Worm (Caenorhabditis elegans) whole organism, early embryonic: ENCODE measurements around the gene Y42H9AR.1.

Experiments used
- B0310.2 ChIP-seq: sonication (generic microtip); optimal IDR thresholded peaks from 2 replicates; lab custom pipeline; 2016; ENCODE audit warnings: mild to moderate bottlenecking, missing genetic modification characterization, missing compliant biosample characterization
- F13C5.2 ChIP-seq: sonication (generic microtip); optimal IDR thresholded peaks from 2 replicates; lab custom pipeline; 2017; ENCODE audit warnings: mild to moderate bottlenecking, missing genetic modification characterization, inconsistent platforms, missing compliant biosample characterization
- aly-1 ChIP-seq: sonication (generic microtip); optimal IDR thresholded peaks from 2 replicates; lab custom pipeline; 2016; ENCODE audit warnings: missing genetic modification characterization, missing compliant biosample characterization
- ama-1 ChIP-seq: fragments of 150-350 bp; optimal IDR thresholded peaks from 2 replicates; lab custom pipeline; 2014
- ceh-13 ChIP-seq: fragments of 200-800 bp; sonication (Bioruptor generic); optimal IDR thresholded peaks from 2 replicates; lab custom pipeline; 2018; ENCODE audit warnings: mild to moderate bottlenecking, missing genetic modification characterization, missing compliant biosample characterization
- ceh-36 ChIP-seq: sonication (generic microtip); optimal IDR thresholded peaks from 2 replicates; lab custom pipeline; 2016; ENCODE audit warnings: missing genetic modification characterization, inconsistent platforms, missing compliant biosample characterization
- ets-7 ChIP-seq: sonication (generic microtip); optimal IDR thresholded peaks from 2 replicates; lab custom pipeline; 2016; ENCODE audit warnings: missing genotype, missing genetic modification characterization, missing compliant biosample characterization
- flt-1 ChIP-seq: fragments of 200-800 bp; sonication (Bioruptor generic); IDR thresholded peaks from 2 replicates; pipeline ENCODE4 v1.3.6; 2022; ENCODE audit warnings: missing genetic modification characterization, missing compliant biosample characterization
- hmbx-1 ChIP-seq: sonication (generic microtip); optimal IDR thresholded peaks from 2 replicates; lab custom pipeline; 2016; ENCODE audit warnings: mild to moderate bottlenecking, missing genetic modification characterization, missing compliant biosample characterization
- hmg-4 ChIP-seq: fragments of 200-800 bp; sonication (Bioruptor generic); optimal IDR thresholded peaks from 2 replicates; lab custom pipeline; 2018; ENCODE audit warnings: mild to moderate bottlenecking, missing genetic modification characterization, missing compliant biosample characterization
- hnd-1 ChIP-seq: sonication (generic microtip); optimal IDR thresholded peaks from 2 replicates; lab custom pipeline; 2016; ENCODE audit warnings: missing genetic modification characterization, missing compliant biosample characterization
- pes-1 ChIP-seq: fragments of 200-800 bp; sonication (Bioruptor generic); IDR thresholded peaks from 2 replicates; pipeline ENCODE4 v1.3.6; 2022; ENCODE audit warnings: missing genetic modification reagents, missing genetic modification characterization, missing compliant biosample characterization
- scrt-1 ChIP-seq: fragments of 200-800 bp; sonication (Bioruptor generic); IDR thresholded peaks from 2 replicates; pipeline ENCODE4 v1.3.6; 2022; ENCODE audit warnings: missing genetic modification characterization, missing compliant biosample characterization
- sea-1 ChIP-seq: fragments of 200-800 bp; sonication (Bioruptor generic); conservative IDR thresholded peaks from 2 replicates; pipeline ENCODE4 v1.3.6; 2022; ENCODE audit warnings: missing genetic modification characterization, missing compliant biosample characterization
- tbx-11 ChIP-seq: fragments of 200-800 bp; sonication (Bioruptor generic); IDR thresholded peaks from 2 replicates; pipeline ENCODE4 v1.3.6; 2022; ENCODE audit warnings: missing genetic modification characterization, missing compliant biosample characterization
- tbx-37 ChIP-seq: fragments of 200-800 bp; sonication (Bioruptor generic); conservative IDR thresholded peaks from 2 replicates; pipeline ENCODE4 v1.3.6; 2022; ENCODE audit warnings: missing genetic modification reagents, missing genetic modification characterization, missing compliant biosample characterization
- tra-4 ChIP-seq: sonication (generic microtip); optimal IDR thresholded peaks from 2 replicates; lab custom pipeline; 2017; ENCODE audit warnings: missing genetic modification characterization, missing compliant biosample characterization

Gene Y42H9AR.1

DNA sequence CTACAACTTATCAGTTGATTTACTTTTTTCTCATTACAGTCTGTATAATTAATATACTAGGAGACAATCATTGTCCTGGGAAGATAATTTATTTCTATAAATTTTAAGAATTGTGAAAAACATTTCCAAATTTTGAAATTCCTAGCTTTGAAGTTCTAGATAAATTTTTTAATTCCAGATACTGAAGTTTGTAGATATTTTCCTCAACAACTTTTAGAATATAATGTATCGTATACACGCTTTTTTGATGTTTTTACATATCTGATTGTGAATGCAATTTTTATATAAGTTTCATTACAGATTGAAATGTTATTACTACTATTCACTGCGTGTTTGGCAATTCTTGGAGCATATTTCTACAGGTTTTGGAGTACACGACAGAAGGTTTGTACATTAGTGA, 39.0 kb downstream of the Y42H9AR.1 start, which contains the start of gene faah-2:
Gene faah-2 (plus strand): TSS at position 301 of the 400 bp plus-strand sequence.
- TF ChIP-seq F13C5.2 (tag; lab: Kevin White, UChicago) = no peak
- TF ChIP-seq B0310.2 (tag; lab: Kevin White, UChicago) = no peak
- no peak for TF ChIP-seq ceh-13
- no peak for TF ChIP-seq tbx-11 (GFP tag; lab: Robert Waterston, UW)
- TF ChIP-seq hnd-1 (tag; lab: Kevin White, UChicago) = no peak
- TF ChIP-seq ama-1 = no peak
- no peak for TF ChIP-seq tbx-37 (GFP tag; lab: Robert Waterston, UW)
- no peak for TF ChIP-seq sea-1
- TF ChIP-seq ceh-36 = no peak
- no peak for TF ChIP-seq hmbx-1 (tag; lab: Kevin White, UChicago)
- no peak for TF ChIP-seq aly-1
- TF ChIP-seq pes-1 (GFP tag; lab: Robert Waterston, UW) = no peak
- no peak for TF ChIP-seq flt-1 (GFP tag; lab: Robert Waterston, UW)
- no peak for TF ChIP-seq scrt-1 (GFP tag; lab: Robert Waterston, UW)
- TF ChIP-seq tra-4 (tag; lab: Kevin White, UChicago) = no peak
- TF ChIP-seq hmg-4 (GFP tag; lab: Kevin White, UChicago) = no peak
- no peak for TF ChIP-seq ets-7 (tag; lab: Kevin White, UChicago)

DNA sequence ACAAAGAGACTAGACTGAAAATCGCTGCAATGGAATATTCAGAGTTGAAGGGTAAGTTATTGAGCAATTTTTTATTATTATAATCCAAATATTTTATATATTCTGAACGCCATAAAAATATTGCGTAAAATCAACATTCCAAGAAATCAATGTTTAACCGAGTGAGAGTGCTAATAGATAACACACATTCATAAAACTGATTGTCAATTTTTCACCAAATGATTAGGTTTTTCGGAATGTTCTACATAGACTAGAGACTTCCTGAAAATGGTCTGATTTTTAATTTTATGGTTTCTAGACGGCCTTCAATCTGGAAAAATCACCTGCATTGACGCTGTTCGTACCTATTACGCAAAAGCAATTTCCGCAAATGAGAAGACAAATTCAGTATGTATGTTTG, 39.5 kb downstream of the Y42H9AR.1 start:
- TF ChIP-seq hmbx-1 (tag; lab: Kevin White, UChicago) (no peak), ama-1 (no peak), tbx-11 (GFP tag; lab: Robert Waterston, UW) (no peak), pes-1 (GFP tag; lab: Robert Waterston, UW) (no peak), F13C5.2 (tag; lab: Kevin White, UChicago) (no peak), ets-7 (tag; lab: Kevin White, UChicago) (no peak), aly-1 (no peak), scrt-1 (GFP tag; lab: Robert Waterston, UW) (no peak), hmg-4 (GFP tag; lab: Kevin White, UChicago) (no peak), sea-1 (no peak)

DNA sequence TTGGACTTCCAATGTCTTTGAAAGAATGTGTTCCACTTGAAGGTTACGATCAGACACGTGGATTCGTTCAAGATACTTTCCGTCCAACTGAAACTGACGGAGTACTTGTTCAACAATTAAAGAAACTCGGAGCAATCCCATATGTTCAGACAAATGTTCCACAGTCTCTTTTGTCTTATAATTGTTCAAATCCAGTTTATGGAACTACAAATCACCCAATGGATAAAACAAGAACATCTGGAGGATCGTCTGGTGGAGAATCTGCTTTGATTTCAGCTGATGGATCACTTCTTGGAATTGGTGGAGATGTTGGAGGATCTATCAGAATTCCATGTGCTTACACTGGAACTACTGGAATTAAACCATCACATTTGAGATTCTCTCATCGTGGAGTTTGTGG, 40.0 kb downstream of the Y42H9AR.1 start:
- TF ChIP-seq sea-1 = no peak
- no peak for TF ChIP-seq B0310.2 (tag; lab: Kevin White, UChicago)
- no peak for TF ChIP-seq tbx-37 (GFP tag; lab: Robert Waterston, UW)
- no peak for TF ChIP-seq tbx-11 (GFP tag; lab: Robert Waterston, UW)
- TF ChIP-seq F13C5.2 (tag; lab: Kevin White, UChicago) = no peak
- no peak for TF ChIP-seq ama-1
- no peak for TF ChIP-seq tra-4 (tag; lab: Kevin White, UChicago)
- TF ChIP-seq ceh-36 = no peak
- TF ChIP-seq ceh-13 = no peak
- TF ChIP-seq ets-7 (tag; lab: Kevin White, UChicago) = no peak
- no peak for TF ChIP-seq pes-1 (GFP tag; lab: Robert Waterston, UW)
- TF ChIP-seq aly-1 = no peak
- no peak for TF ChIP-seq scrt-1 (GFP tag; lab: Robert Waterston, UW)
- no peak for TF ChIP-seq hnd-1 (tag; lab: Kevin White, UChicago)
- no peak for TF ChIP-seq hmg-4 (GFP tag; lab: Kevin White, UChicago)

DNA sequence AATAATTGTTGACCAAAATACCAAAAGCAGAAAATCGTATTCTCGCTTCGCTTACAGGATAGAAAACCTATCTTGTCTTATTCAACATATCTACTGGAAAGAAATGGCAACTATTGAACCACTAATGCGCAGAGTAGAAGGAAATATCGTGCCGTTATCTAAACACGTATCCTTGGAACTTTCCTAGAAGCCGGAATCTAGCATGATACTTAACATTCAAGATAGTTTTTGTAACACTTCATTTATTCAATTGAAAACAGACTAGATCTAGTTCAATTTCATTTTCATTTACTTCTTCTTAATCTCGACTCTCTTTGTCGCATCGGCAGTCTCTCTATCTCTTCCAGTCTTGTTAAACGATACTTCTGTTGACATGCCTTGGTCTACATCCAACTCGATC, 41.8 kb downstream of the Y42H9AR.1 start:
- no peak for TF ChIP-seq aly-1
- TF ChIP-seq ceh-36 = no peak
- TF ChIP-seq pes-1 (GFP tag; lab: Robert Waterston, UW) = no peak
- no peak for TF ChIP-seq hmbx-1 (tag; lab: Kevin White, UChicago)
- TF ChIP-seq tbx-11 (GFP tag; lab: Robert Waterston, UW) = no peak
- no peak for TF ChIP-seq tra-4 (tag; lab: Kevin White, UChicago)
- TF ChIP-seq hmg-4 (GFP tag; lab: Kevin White, UChicago) = no peak
- TF ChIP-seq ama-1 = no peak
- no peak for TF ChIP-seq tbx-37 (GFP tag; lab: Robert Waterston, UW)
- no peak for TF ChIP-seq flt-1 (GFP tag; lab: Robert Waterston, UW)
- no peak for TF ChIP-seq sea-1
- TF ChIP-seq scrt-1 (GFP tag; lab: Robert Waterston, UW) = no peak
- TF ChIP-seq hnd-1 (tag; lab: Kevin White, UChicago) = no peak
- no peak for TF ChIP-seq F13C5.2 (tag; lab: Kevin White, UChicago)
- no peak for TF ChIP-seq ceh-13
- no peak for TF ChIP-seq ets-7 (tag; lab: Kevin White, UChicago)
- no peak for TF ChIP-seq B0310.2 (tag; lab: Kevin White, UChicago)

DNA sequence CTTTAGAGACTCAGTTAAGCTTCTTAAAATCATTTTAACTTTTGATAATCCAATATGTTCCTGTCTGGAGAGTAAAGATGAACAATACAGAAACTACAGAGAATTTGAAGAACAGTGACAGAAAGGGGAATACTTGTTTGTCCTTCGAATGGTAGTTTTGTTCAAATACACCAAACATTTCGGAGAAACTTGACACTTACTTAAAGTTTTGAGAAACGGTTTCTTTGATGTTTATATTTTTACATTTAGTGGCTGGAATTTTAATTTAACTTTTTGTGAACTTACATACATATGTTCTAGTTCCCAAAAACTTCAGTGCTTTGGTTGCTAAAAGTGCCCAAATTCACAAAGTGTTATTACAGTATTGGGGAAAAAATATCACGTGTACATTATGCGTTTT, 44.0 kb downstream of the Y42H9AR.1 start, which contains the start of gene B0218.5:
Gene B0218.5 (minus strand): TSS at position 101 of the 400 bp plus-strand sequence.
- TF ChIP-seq tra-4 (tag; lab: Kevin White, UChicago) (no peak), hmbx-1 (tag; lab: Kevin White, UChicago) (no peak), aly-1 (no peak), tbx-11 (GFP tag; lab: Robert Waterston, UW) (no peak), sea-1 (no peak), hmg-4 (GFP tag; lab: Kevin White, UChicago) (no peak), F13C5.2 (tag; lab: Kevin White, UChicago) (no peak), ceh-36 (no peak), B0310.2 (tag; lab: Kevin White, UChicago) (no peak), ama-1 (no peak), ceh-13 (no peak), ets-7 (tag; lab: Kevin White, UChicago) (no peak), hnd-1 (tag; lab: Kevin White, UChicago) (no peak), pes-1 (GFP tag; lab: Robert Waterston, UW) (no peak), flt-1 (GFP tag; lab: Robert Waterston, UW) (no peak), tbx-37 (GFP tag; lab: Robert Waterston, UW) (no peak), scrt-1 (GFP tag; lab: Robert Waterston, UW) (no peak)

DNA sequence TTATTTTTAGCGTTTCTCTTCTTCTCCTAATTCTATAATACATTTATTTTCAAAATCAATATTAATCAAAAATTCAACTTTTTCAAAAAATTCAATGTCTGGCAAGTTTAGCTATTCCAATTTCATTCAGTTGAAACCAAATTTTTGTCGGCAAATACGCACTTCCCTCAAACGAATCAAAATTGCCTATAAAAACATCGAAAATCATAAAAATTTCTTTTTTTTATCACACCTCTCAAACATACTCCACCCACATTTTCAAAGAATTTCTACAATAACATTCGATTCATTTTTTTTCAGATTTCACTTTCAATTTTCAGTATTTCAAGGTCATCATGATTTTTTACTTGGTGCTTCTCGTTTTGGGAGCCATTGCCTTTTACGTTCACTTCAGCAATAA, 45.9 kb downstream of the Y42H9AR.1 start, which contains the start of gene faah-1:
Gene faah-1 (plus strand): TSS at position 301 of the 400 bp plus-strand sequence.
- TF ChIP-seq ceh-13 (no peak), hmbx-1 (tag; lab: Kevin White, UChicago) (no peak), ets-7 (tag; lab: Kevin White, UChicago) (no peak), flt-1 (GFP tag; lab: Robert Waterston, UW) (no peak), ama-1 (no peak), F13C5.2 (tag; lab: Kevin White, UChicago) (no peak), B0310.2 (tag; lab: Kevin White, UChicago) (no peak), tbx-11 (GFP tag; lab: Robert Waterston, UW) (no peak), aly-1 (no peak), tbx-37 (GFP tag; lab: Robert Waterston, UW) (no peak), hmg-4 (GFP tag; lab: Kevin White, UChicago) (no peak), hnd-1 (tag; lab: Kevin White, UChicago) (no peak), sea-1 (no peak), scrt-1 (GFP tag; lab: Robert Waterston, UW) (no peak)
